Fruit fly (Drosophila melanogaster) whole organism, embryonic: Measurements from ENCODE around the gene CG6574.
A peak's percentile ranks its signal among the peaks of the same experiment; 100 is the strongest.

Experiments used
- Adf1 ChIP-seq: fragments of 200-800 bp; sonication (Bioruptor generic); IDR thresholded peaks from 2 replicates; pipeline ENCODE4 v1.3.6; 2022; ENCODE audit warnings: missing biosample characterization, missing genetic modification characterization
- CG10147 ChIP-seq: fragments of 200-800 bp; sonication (Bioruptor generic); optimal IDR thresholded peaks from 2 replicates; lab custom pipeline; 2019; ENCODE audit warnings: missing biosample characterization, mild to moderate bottlenecking, missing genetic modification characterization, moderate library complexity
- CG11085 ChIP-seq: fragments of 200-800 bp; sonication (Bioruptor generic); IDR thresholded peaks from 2 replicates; pipeline ENCODE4 v1.3.6; 2022; ENCODE audit warnings: missing biosample characterization, missing genetic modification characterization
- CG11504 ChIP-seq: fragments of 200-800 bp; sonication (Bioruptor generic); optimal IDR thresholded peaks from 3 replicates; lab custom pipeline; 2019; ENCODE audit warnings: missing biosample characterization, mild to moderate bottlenecking, missing genetic modification characterization, moderate library complexity
- CG11696 ChIP-seq: fragments of 200-800 bp; sonication (Bioruptor generic); IDR thresholded peaks from 2 replicates; pipeline ENCODE4 v1.3.6; 2022; ENCODE audit warnings: missing biosample characterization, missing genetic modification characterization
- CG14710 ChIP-seq: fragments of 200-800 bp; sonication (Bioruptor generic); optimal IDR thresholded peaks from 3 replicates; lab custom pipeline; 2019; ENCODE audit warnings: missing biosample characterization, mild to moderate bottlenecking, missing genetic modification characterization, moderate library complexity
- CG18764 ChIP-seq: fragments of 200-800 bp; sonication (Bioruptor generic); optimal IDR thresholded peaks from 3 replicates; lab custom pipeline; 2016; ENCODE audit warnings: missing biosample characterization, missing genetic modification characterization
- CG6654 ChIP-seq: fragments of 200-800 bp; sonication (Bioruptor generic); optimal IDR thresholded peaks from 2 replicates; lab custom pipeline; 2017; ENCODE audit warnings: missing biosample characterization, mild to moderate bottlenecking, missing genetic modification characterization
- CG8765 ChIP-seq: fragments of 200-800 bp; sonication (Bioruptor generic); IDR thresholded peaks from 2 replicates; pipeline ENCODE4 v1.3.6; 2022; ENCODE audit warnings: missing biosample characterization, missing genetic modification characterization
- CG8944 ChIP-seq: fragments of 200-800 bp; sonication (Bioruptor generic); optimal IDR thresholded peaks from 3 replicates; lab custom pipeline; 2016; ENCODE audit warnings: missing biosample characterization, missing genetic modification characterization
- CG9797 ChIP-seq: fragments of 200-800 bp; sonication (Bioruptor generic); optimal IDR thresholded peaks from 3 replicates; lab custom pipeline; 2018; ENCODE audit warnings: missing biosample characterization, mild to moderate bottlenecking, missing genetic modification characterization
- CkIIα-i1 ChIP-seq: fragments of 200-800 bp; sonication (Bioruptor generic); IDR thresholded peaks from 2 replicates; pipeline ENCODE4 v1.3.6; 2022; ENCODE audit warnings: missing biosample characterization, missing genetic modification characterization
- D ChIP-seq, 2 experiments: fragments of 200-800 bp in 1 of 2; fragments of >200 bp in 1 of 2; sonication (Bioruptor generic) in 1 of 2; optimal IDR thresholded peaks; 2 replicates in 1 of 2; 3 replicates in 1 of 2; lab custom pipeline; 2017; ENCODE audit warnings: mild to moderate bottlenecking in 1 of 2, missing biosample characterization in 1 of 2, missing genetic modification characterization in 1 of 2, missing genetic modification reagents in 1 of 2
- D19B ChIP-seq: fragments of 200-800 bp; sonication (Bioruptor generic); optimal IDR thresholded peaks from 2 replicates; lab custom pipeline; 2017; ENCODE audit warnings: missing biosample characterization, mild to moderate bottlenecking, missing genetic modification characterization
- HmgZ ChIP-seq: fragments of 200-800 bp; sonication (Bioruptor generic); optimal IDR thresholded peaks from 2 replicates; lab custom pipeline; 2018; ENCODE audit warnings: missing biosample characterization, mild to moderate bottlenecking, missing genetic modification characterization
- Lpt ChIP-seq: fragments of >200 bp; optimal IDR thresholded peaks from 2 replicates; lab custom pipeline; 2018; ENCODE audit warnings: missing biosample characterization, missing genetic modification characterization
- Neu2 ChIP-seq: fragments of 200-800 bp; sonication (Bioruptor generic); optimal IDR thresholded peaks from 3 replicates; lab custom pipeline; 2016; ENCODE audit warnings: missing biosample characterization, missing genetic modification characterization, borderline replicate concordance
- Sin3A ChIP-seq: fragments of >200 bp; optimal IDR thresholded peaks from 2 replicates; lab custom pipeline; 2018
- Six4 ChIP-seq: fragments of 200-800 bp; sonication (Bioruptor generic); optimal IDR thresholded peaks from 2 replicates; lab custom pipeline; 2016; ENCODE audit warnings: missing biosample characterization, missing genetic modification characterization
- Trl ChIP-seq, 3 experiments: fragments of >200 bp in 2 of 3; fragments of 200-800 bp in 1 of 3; sonication (Bioruptor generic) in 1 of 3; optimal IDR thresholded peaks; 2 replicates in 1 of 3; 3 replicates in 2 of 3; lab custom pipeline; 2016 to 2017; ENCODE audit warnings: missing biosample characterization in 1 of 3, missing genetic modification characterization in 1 of 3
- ato ChIP-seq: fragments of 200-800 bp; sonication (Bioruptor generic); IDR thresholded peaks from 2 replicates; pipeline ENCODE4 v1.3.6; 2022; ENCODE audit warnings: missing biosample characterization, missing genetic modification characterization; ENCODE audit not compliant: partially characterized antibody
- ci ChIP-seq: fragments of 200-800 bp; sonication (Bioruptor generic); IDR thresholded peaks from 3 replicates; pipeline ENCODE4 v1.3.6; 2022; ENCODE audit warnings: missing biosample characterization, missing genetic modification characterization
- crol ChIP-seq: fragments of 200-800 bp; sonication (Bioruptor generic); IDR thresholded peaks from 2 replicates; pipeline ENCODE4 v1.3.6; 2022; ENCODE audit warnings: missing biosample characterization, missing genetic modification characterization
- ftz-f1 ChIP-seq: fragments of 200-800 bp; sonication (Bioruptor generic); optimal IDR thresholded peaks from 2 replicates; lab custom pipeline; 2016; ENCODE audit warnings: missing biosample characterization, missing genetic modification characterization
- gro ChIP-seq: fragments of 200-800 bp; sonication (Bioruptor generic); optimal IDR thresholded peaks from 2 replicates; lab custom pipeline; 2016; ENCODE audit warnings: missing biosample characterization, missing genetic modification characterization
- ken ChIP-seq: fragments of 200-800 bp; sonication (Bioruptor generic); IDR thresholded peaks from 3 replicates; pipeline ENCODE4 v1.3.6; 2022; ENCODE audit warnings: missing biosample characterization, missing genetic modification characterization
- lov ChIP-seq, 2 experiments: fragments of 200-800 bp in 1 of 2; fragments of >200 bp in 1 of 2; sonication (Bioruptor generic) in 1 of 2; IDR thresholded peaks in 1 of 2; optimal IDR thresholded peaks in 1 of 2; 2 replicates in 1 of 2; 3 replicates in 1 of 2; pipeline versions ENCODE4 v1.3.6 to Lab custom; 2017 to 2022; ENCODE audit warnings: missing biosample characterization in 1 of 2, missing genetic modification characterization in 1 of 2
- mirr ChIP-seq: fragments of 200-800 bp; sonication (Bioruptor generic); optimal IDR thresholded peaks from 3 replicates; lab custom pipeline; 2018; ENCODE audit warnings: missing biosample characterization, mild to moderate bottlenecking, missing genetic modification characterization
- onecut ChIP-seq: fragments of 200-800 bp; sonication (Bioruptor generic); IDR thresholded peaks from 2 replicates; pipeline ENCODE4 v1.3.6; 2022; ENCODE audit warnings: missing biosample characterization, missing genetic modification characterization
- p53 ChIP-seq: fragments of 200-800 bp; sonication (Bioruptor generic); optimal IDR thresholded peaks from 2 replicates; lab custom pipeline; 2016; ENCODE audit warnings: missing biosample characterization, missing genetic modification characterization
- pnt ChIP-seq: fragments of 200-800 bp; sonication (Bioruptor generic); optimal IDR thresholded peaks from 3 replicates; lab custom pipeline; 2016; ENCODE audit warnings: missing biosample characterization, missing genetic modification characterization
- pros ChIP-seq: fragments of 200-800 bp; sonication (Bioruptor generic); optimal IDR thresholded peaks from 3 replicates; lab custom pipeline; 2019; ENCODE audit warnings: missing biosample characterization, mild to moderate bottlenecking, missing genetic modification characterization, moderate library complexity
- ranshi ChIP-seq: fragments of 200-800 bp; sonication (Bioruptor generic); IDR thresholded peaks from 2 replicates; pipeline ENCODE4 v1.3.6; 2022; ENCODE audit warnings: missing biosample characterization, missing genetic modification characterization
- salm ChIP-seq: fragments of 200-800 bp; sonication (Bioruptor generic); optimal IDR thresholded peaks from 2 replicates; lab custom pipeline; 2018; ENCODE audit warnings: missing biosample characterization, mild to moderate bottlenecking, missing genetic modification characterization
- slp2 ChIP-seq: fragments of 200-800 bp; sonication (Bioruptor generic); optimal IDR thresholded peaks from 2 replicates; lab custom pipeline; 2016; ENCODE audit warnings: missing biosample characterization, missing genetic modification characterization
- sr ChIP-seq: fragments of 200-800 bp; sonication (Bioruptor generic); IDR thresholded peaks from 3 replicates; pipeline ENCODE4 v1.3.6; 2022; ENCODE audit warnings: missing biosample characterization, missing genetic modification characterization
- tll ChIP-seq, 2 experiments: fragments of 200-800 bp in 1 of 2; fragments of >200 bp in 1 of 2; sonication (Bioruptor generic) in 1 of 2; optimal IDR thresholded peaks; 2 replicates each; lab custom pipeline; 2017 to 2019; ENCODE audit warnings: missing biosample characterization in 2 of 2, missing genetic modification characterization in 2 of 2, mild to moderate bottlenecking in 1 of 2, moderate library complexity in 1 of 2
- vnd ChIP-seq: fragments of 200-800 bp; sonication (Bioruptor generic); IDR thresholded peaks from 3 replicates; pipeline ENCODE4 v1.3.6; 2022; ENCODE audit warnings: missing biosample characterization, missing genetic modification characterization; ENCODE audit not compliant: partially characterized antibody
- wor ChIP-seq: fragments of 200-800 bp; sonication (Bioruptor generic); IDR thresholded peaks from 2 replicates; pipeline ENCODE4 v1.3.6; 2022; ENCODE audit warnings: missing biosample characterization, missing genetic modification characterization

Gene CG6574

dm6 chr3R:10868427-10868962 lies 5.7 kb upstream of the CG6574 start, which contains the start of the genes SelR and Tsp86D (continued):
- TF ChIP-seq ci (peak; percentile 24; the same call in 2 of the 3 replicates), ken (no peak), CG18764 (no peak), CG9797 (peak; percentile 95), pnt (GFP tag; lab: Kevin White, UChicago) (no peak), tll (GFP tag; optimal IDR thresholded peaks at IDR 0.05; lab: Kevin White, UChicago) (peak in 1 of 2 experiments; percentile 8), Sin3A (lab: Kevin White, UChicago) (peak; percentile 81), Adf1 (peak; percentile 26; the same call in 1 of the 2 replicates), CG11504 (tag; lab: Kevin White, UChicago) (peak; percentile 57), onecut (GFP tag; lab: Robert Waterston, UW) (no peak; the same call in 1 of the 2 replicates), gro (GFP tag; lab: Kevin White, UChicago) (peak; percentile 61), CkIIα-i1 (GFP tag; lab: Robert Waterston, UW) (no peak), salm (tag; lab: Kevin White, UChicago) (peak; percentile 69), CG14710 (peak; percentile 65), CG10147 (GFP tag; lab: Kevin White, UChicago) (peak; percentile 38), wor (GFP tag; lab: Robert Waterston, UW) (no peak), Lpt (no peak), CG11085 (GFP tag; lab: Robert Waterston, UW) (no peak), p53 (peak; percentile 57), D19B (no peak), pros (no peak), D (optimal IDR thresholded peaks at IDR 0.05; lab: Kevin White, UChicago) (no peak), D (GFP tag; optimal IDR thresholded peaks at IDR 0.05; lab: Kevin White, UChicago) (no peak), ranshi (GFP tag; lab: Robert Waterston, UW) (no peak), ato (GFP tag; lab: Robert Waterston, UW) (0 out of 2 replicates have a peak, but pooled peaks have one; percentile 12), Neu2 (GFP tag; lab: Kevin White, UChicago) (no peak), CG11696 (GFP tag; lab: Robert Waterston, UW) (0 out of 2 replicates have a peak, but pooled peaks have one; percentile 29), HmgZ (tag; lab: Kevin White, UChicago) (peak; percentile 71), slp2 (GFP tag; lab: Kevin White, UChicago) (no peak), CG6654 (GFP tag; lab: Kevin White, UChicago) (no peak), crol (GFP tag; lab: Robert Waterston, UW) (no peak), CG8944 (GFP tag; lab: Kevin White, UChicago) (no peak), vnd (GFP tag; lab: Robert Waterston, UW) (no peak), ftz-f1 (GFP tag; lab: Kevin White, UChicago) (peak; percentile 87), sr (GFP tag; lab: Robert Waterston, UW) (no peak), Six4 (no peak), mirr (GFP tag; lab: Kevin White, UChicago) (peak; percentile 82), CG8765 (GFP tag; lab: Robert Waterston, UW) (no peak)
- TF ChIP-seq, all 482 proteins: peak for 201

dm6 chr3R:10863956-10864355 lies 1.2 kb upstream of the CG6574 start:
- TF ChIP-seq lov (optimal IDR thresholded peaks at IDR 0.05; lab: Kevin White, UChicago) (no peak), lov (GFP tag; IDR thresholded peaks at IDR 0.05; lab: Robert Waterston, UW) (no peak), Trl (optimal IDR thresholded peaks at IDR 0.05; lab: Kevin White, UChicago) (peak in 1 of 2 experiments; percentile 59), Trl (GFP tag; optimal IDR thresholded peaks at IDR 0.05; lab: Kevin White, UChicago) (no peak)
